Worm (Caenorhabditis elegans) whole organism, L4/young adult: Measurements from ENCODE around the gene cyp-29A2.

Experiments
- W03F9.2 ChIP-seq: fragments of 150-350 bp; optimal IDR thresholded peaks from 2 replicates; lab custom pipeline; 2014; ENCODE audit warnings: missing biosample characterization, missing genetic modification characterization
- dao-5 ChIP-seq: sonication (generic microtip); optimal IDR thresholded peaks from 2 replicates; lab custom pipeline; 2016; ENCODE audit warnings: missing genotype, missing genetic modification characterization, moderate library complexity, missing compliant biosample characterization
- him-1 ChIP-seq: sonication (generic microtip); optimal IDR thresholded peaks from 2 replicates; lab custom pipeline; 2016; ENCODE audit warnings: missing genotype, missing genetic modification reagents, missing genetic modification characterization, missing compliant biosample characterization

DNA sequence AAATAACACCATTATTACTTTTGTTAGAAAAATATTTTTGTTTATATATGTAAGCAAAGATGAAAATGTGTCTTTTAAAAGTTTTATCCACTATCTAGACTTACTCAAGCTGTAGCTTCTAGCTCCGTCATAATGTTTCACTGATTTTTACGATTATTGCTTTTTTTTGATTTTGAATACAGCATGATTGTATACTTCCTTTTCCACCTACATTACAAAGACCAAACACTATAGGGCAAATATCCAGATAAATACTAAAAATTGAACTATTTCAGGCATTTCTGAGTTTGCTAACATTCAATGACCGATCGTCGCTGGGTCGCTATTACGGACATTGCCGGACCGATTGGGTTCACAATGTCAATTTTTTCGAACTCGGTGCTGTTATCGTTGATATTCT lies 49.3 kb downstream of the cyp-29A2 start, which contains the start of gene str-116:
- no peak for TF ChIP-seq W03F9.2 (tag; lab: Kevin White, UChicago)
- TF ChIP-seq dao-5 = no peak
- no peak for TF ChIP-seq him-1 (tag; lab: Kevin White, UChicago)
